Fruit fly (Drosophila melanogaster): ENCODE data around the gene Snoo.

The Snoo gene

DNA sequence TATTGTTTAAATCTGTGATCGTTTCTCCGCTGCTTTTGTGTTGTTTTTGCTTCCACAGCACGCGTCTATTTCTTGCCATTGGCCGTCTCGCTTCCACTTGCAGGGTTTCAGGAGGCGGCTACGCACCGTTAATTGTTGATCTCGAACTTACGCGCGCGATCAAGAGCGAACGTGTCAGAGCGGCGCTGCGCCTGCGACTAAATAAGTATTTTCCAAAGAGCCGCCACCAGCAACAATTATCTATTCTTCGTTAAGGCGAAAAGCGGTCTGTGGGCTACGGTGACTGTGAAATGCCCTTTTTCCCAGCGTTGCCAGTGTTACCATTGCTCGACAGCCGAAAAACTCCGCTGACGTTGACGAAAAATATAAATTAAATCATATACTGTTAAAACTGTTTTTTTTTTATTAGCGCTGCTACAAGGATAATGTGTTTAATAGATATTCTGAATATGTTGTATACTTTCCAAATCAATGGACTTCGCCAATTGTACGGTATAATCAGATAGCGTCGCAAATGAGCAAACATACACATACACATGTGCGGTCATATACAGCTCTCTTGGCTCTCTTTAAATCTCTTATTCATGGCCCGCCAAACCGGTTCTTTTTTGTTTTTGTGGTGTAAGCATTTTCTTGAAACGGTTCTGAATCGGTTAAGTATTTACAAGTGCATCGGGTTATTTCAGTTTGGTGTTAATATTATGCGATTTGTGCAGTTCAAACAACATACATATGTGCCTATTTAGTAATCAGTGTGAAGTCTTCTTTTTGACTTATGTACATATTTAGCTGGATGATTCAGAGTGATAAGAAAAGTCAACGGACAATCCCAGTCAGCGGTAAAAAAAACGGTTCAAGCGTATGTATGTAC, 10.2 kb upstream of the Snoo start, which contains the start of gene pes:
Gene pes (minus strand): TSS at position 201 of the 871 bp plus-strand sequence.
- TF ChIP-seq Mad (GFP tag; optimal IDR thresholded peaks at IDR 0.05) (peak; percentile 87), dysf (GFP tag; IDR thresholded peaks at IDR 0.05) (peak; percentile 37; the same call in 1 of the 3 replicates), NfI (GFP tag; optimal IDR thresholded peaks at IDR 0.05) (peak; percentile 91), CG2129 (GFP tag; IDR thresholded peaks at IDR 0.05; ENCODE audit: partially characterized antibody) (no peak), CG15479 (GFP tag; optimal IDR thresholded peaks at IDR 0.05) (peak; percentile 28), CG32772 (GFP tag; IDR thresholded peaks at IDR 0.05) (peak; percentile 92), CG4404 (GFP tag; IDR thresholded peaks at IDR 0.05) (peak; percentile 97), row (GFP tag; IDR thresholded peaks at IDR 0.05) (peak; percentile 91), mirr (GFP tag; optimal IDR thresholded peaks at IDR 0.05) (peak; percentile 70), CG13123 (GFP tag; optimal IDR thresholded peaks at IDR 0.05) (peak; percentile 52), CG32767 (GFP tag; IDR thresholded peaks at IDR 0.05) (peak; percentile 88), insv (GFP tag; optimal IDR thresholded peaks at IDR 0.05) (peak in 1 of 2 experiments; percentile 76), CG13424 (tag; optimal IDR thresholded peaks at IDR 0.05) (peak; percentile 20), Doc3 (GFP tag; IDR thresholded peaks at IDR 0.05; ENCODE audit: partially characterized antibody) (no peak), fu2 (GFP tag; optimal IDR thresholded peaks at IDR 0.05) (no peak), CG15696 (tag; optimal IDR thresholded peaks at IDR 0.05) (peak; percentile 92), Lhr (GFP tag; optimal IDR thresholded peaks at IDR 0.05) (peak; percentile 68), tx (GFP tag; optimal IDR thresholded peaks at IDR 0.05) (no peak), CG16779 (GFP tag; IDR thresholded peaks at IDR 0.05) (peak; percentile 80), CG10321 (GFP tag; IDR thresholded peaks at IDR 0.05) (peak; percentile 32; the same call in 1 of the 2 replicates), CG10267 (tag; optimal IDR thresholded peaks at IDR 0.05) (peak; percentile 89), sqz (GFP tag; optimal IDR thresholded peaks at IDR 0.05) (peak; percentile 90), CG4282 (GFP tag; optimal IDR thresholded peaks at IDR 0.05) (peak; percentile 37), CG11560 (tag; IDR thresholded peaks at IDR 0.05) (no peak), phol (tag; optimal IDR thresholded peaks at IDR 0.05) (peak; percentile 93), pzg (GFP tag; optimal IDR thresholded peaks at IDR 0.05) (no peak), CG12942 (GFP tag; optimal IDR thresholded peaks at IDR 0.05) (peak; percentile 62), CG10565 (GFP tag; optimal IDR thresholded peaks at IDR 0.05) (peak; percentile 56), mam (GFP tag; optimal IDR thresholded peaks at IDR 0.05) (peak; percentile 91), CG7271 (tag; optimal IDR thresholded peaks at IDR 0.05) (peak; percentile 67), chinmo (GFP tag; IDR thresholded peaks at IDR 0.05; ENCODE audit: partially characterized antibody) (peak; percentile 92), CG17612 (GFP tag; IDR thresholded peaks at IDR 0.05) (peak; percentile 82), crp (GFP tag; optimal IDR thresholded peaks at IDR 0.05) (peak in 1 of 2 experiments; percentile 24), Dek (tag; optimal IDR thresholded peaks at IDR 0.05) (no peak), Ets97D (GFP tag; optimal IDR thresholded peaks at IDR 0.05) (peak; percentile 64), caup (GFP tag; optimal IDR thresholded peaks at IDR 0.05; ENCODE audit: severe bottlenecking) (peak; percentile 92), CG10959 (GFP tag; IDR thresholded peaks at IDR 0.05) (peak; percentile 89), crc (GFP tag; optimal IDR thresholded peaks at IDR 0.05) (peak; percentile 84), D (optimal IDR thresholded peaks at IDR 0.05) (no peak), D (GFP tag; optimal IDR thresholded peaks at IDR 0.05) (peak; percentile 90), Vsx1 (GFP tag; optimal IDR thresholded peaks at IDR 0.05) (no peak), CG1024 (GFP tag; IDR thresholded peaks at IDR 0.05) (peak; percentile 56; the same call in 1 of the 2 replicates), CG11696 (GFP tag; IDR thresholded peaks at IDR 0.05) (peak; percentile 81), Trl (optimal IDR thresholded peaks at IDR 0.05) (peak; percentile 78 to 93), Trl (GFP tag; optimal IDR thresholded peaks at IDR 0.05) (peak; percentile 92), chm (GFP tag; IDR thresholded peaks at IDR 0.05) (peak; percentile 80), Fer3 (tag; optimal IDR thresholded peaks at IDR 0.05) (peak; percentile 92), da (GFP tag; optimal IDR thresholded peaks at IDR 0.05) (peak; percentile 62), ssp (GFP tag; IDR thresholded peaks at IDR 0.05) (no peak)

All from whole organism, embryonic.